Worm (Caenorhabditis elegans): ENCODE results near the gene etr-1.

DNA sequence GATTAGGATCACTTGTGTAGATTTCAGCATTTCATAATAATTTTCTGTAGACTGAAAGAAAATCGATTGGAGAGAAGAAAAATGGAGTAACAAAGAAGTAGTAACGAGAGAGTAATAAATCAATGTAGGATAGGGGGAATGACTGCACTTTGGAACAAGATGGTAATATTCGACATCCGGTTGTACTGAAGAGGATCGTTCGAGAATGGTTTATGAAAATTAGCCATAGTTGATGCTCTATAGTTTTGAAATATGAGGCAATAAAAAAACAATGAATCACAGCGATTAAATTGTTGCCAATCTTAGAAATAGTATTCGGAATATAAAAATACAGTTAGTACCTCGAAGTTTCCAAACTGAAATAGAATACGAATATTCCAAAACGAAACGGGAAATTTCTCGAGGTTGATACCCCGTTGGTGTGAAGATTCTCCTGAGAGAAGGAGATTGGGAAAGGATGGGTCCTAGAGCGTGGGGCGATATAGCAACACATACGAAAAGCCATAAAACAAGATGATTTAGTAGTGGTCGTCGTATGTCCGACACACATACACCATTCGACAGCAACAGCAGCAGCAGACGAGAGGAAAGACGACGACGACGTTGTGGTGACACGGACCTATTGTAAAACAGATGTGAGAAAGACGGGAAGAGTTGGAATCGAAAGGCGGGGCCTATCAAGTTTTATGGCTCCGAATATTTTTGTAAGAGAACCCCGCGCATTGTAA, 28.5 kb upstream of the etr-1 start, which contains the start of gene cwn-1:
- no peak for TF ChIP-seq jun-1 (tag; optimal IDR thresholded peaks at IDR 0.05)
- TF ChIP-seq nhr-237 (tag; optimal IDR thresholded peaks at IDR 0.05): no peak
- TF ChIP-seq daf-12 (tag; optimal IDR thresholded peaks at IDR 0.05): no peak
- no peak for TF ChIP-seq fkh-10 (GFP tag; optimal IDR thresholded peaks at IDR 0.05)
- no peak for TF ChIP-seq F37D6.2 (tag; optimal IDR thresholded peaks at IDR 0.05)
- no peak for TF ChIP-seq unc-39 (tag; optimal IDR thresholded peaks at IDR 0.05)
- no peak for TF ChIP-seq nhr-76 (tag; optimal IDR thresholded peaks at IDR 0.05)
- no peak for TF ChIP-seq egl-27 (tag; optimal IDR thresholded peaks at IDR 0.05)
- TF ChIP-seq nhr-11 (tag; optimal IDR thresholded peaks at IDR 0.05): no peak
- TF ChIP-seq lin-39 (tag; optimal IDR thresholded peaks at IDR 0.05): no peak

Measured in whole organism, L4 larva.